Fruit fly (Drosophila melanogaster): ENCODE data around the gene Vm34Ca.

Gene Vm34Ca

dm6 chr2L:13368940-13369339, 42.5 kb downstream of the Vm34Ca start, which contains the start of gene CG31855:
Gene CG31855 (plus strand): TSS chr2L:13369204.
- TF ChIP-seq CG7045 (GFP tag; optimal IDR thresholded peaks at IDR 0.05): peak; percentile 83
- peak; percentile 93 for TF ChIP-seq CG7101 (tag; optimal IDR thresholded peaks at IDR 0.05)
- TF ChIP-seq cnc (optimal IDR thresholded peaks at IDR 0.05): no peak
- TF ChIP-seq tj (GFP tag; optimal IDR thresholded peaks at IDR 0.05): peak; percentile 50
- TF ChIP-seq kay (GFP tag; ENCODE audit: borderline replicate concordance): no peak
- peak; percentile 96 for TF ChIP-seq CG1620 (GFP tag; optimal IDR thresholded peaks at IDR 0.05)
- peak; percentile 75 for TF ChIP-seq Clk (GFP tag; optimal IDR thresholded peaks at IDR 0.05)
- TF ChIP-seq Mnt (GFP tag; optimal IDR thresholded peaks at IDR 0.05): peak; percentile 92
- TF ChIP-seq CG12768 (GFP tag; optimal IDR thresholded peaks at IDR 0.05): peak; percentile 93
- TF ChIP-seq CG14711 (tag; optimal IDR thresholded peaks at IDR 0.05): peak; percentile 82
- peak; percentile 86 for TF ChIP-seq CG5204 (GFP tag; optimal IDR thresholded peaks at IDR 0.05)
- TF ChIP-seq ovo (GFP tag; optimal IDR thresholded peaks at IDR 0.05): peak; percentile 75
- TF ChIP-seq cic (GFP tag; optimal IDR thresholded peaks at IDR 0.05): peak; percentile 78
- peak; percentile 94 for TF ChIP-seq bab1 (GFP tag; optimal IDR thresholded peaks at IDR 0.05)
- TF ChIP-seq CG33017 (tag; optimal IDR thresholded peaks at IDR 0.05): peak; percentile 92
- peak; percentile 80 for TF ChIP-seq Hr96 (GFP tag; optimal IDR thresholded peaks at IDR 0.05)
- peak; percentile 80 for TF ChIP-seq toe (GFP tag; optimal IDR thresholded peaks at IDR 0.05)
- TF ChIP-seq pad (GFP tag; optimal IDR thresholded peaks at IDR 0.05): peak; percentile 84
- peak; percentile 85 for TF ChIP-seq CG11617 (GFP tag; optimal IDR thresholded peaks at IDR 0.05)
- TF ChIP-seq Crg-1 (GFP tag; optimal IDR thresholded peaks at IDR 0.05): peak; percentile 96

- no peak for TF ChIP-seq CG14711 (tag; optimal IDR thresholded peaks at IDR 0.05)
- no peak for TF ChIP-seq pad (GFP tag; optimal IDR thresholded peaks at IDR 0.05)
- TF ChIP-seq Crg-1 (GFP tag; optimal IDR thresholded peaks at IDR 0.05): no peak
- peak; percentile 34 for TF ChIP-seq CG7101 (tag; optimal IDR thresholded peaks at IDR 0.05)
- TF ChIP-seq cnc (optimal IDR thresholded peaks at IDR 0.05): no peak
- TF ChIP-seq CG33017 (tag; optimal IDR thresholded peaks at IDR 0.05): peak; percentile 26
- peak; percentile 47 for TF ChIP-seq bab1 (GFP tag; optimal IDR thresholded peaks at IDR 0.05)
- no peak for TF ChIP-seq Clk (GFP tag; optimal IDR thresholded peaks at IDR 0.05)
- no peak for TF ChIP-seq ovo (GFP tag; optimal IDR thresholded peaks at IDR 0.05)
- TF ChIP-seq cic (GFP tag; optimal IDR thresholded peaks at IDR 0.05): peak; percentile 22
- peak; percentile 30 for TF ChIP-seq Mnt (GFP tag; optimal IDR thresholded peaks at IDR 0.05)
- no peak for TF ChIP-seq CG1620 (GFP tag; optimal IDR thresholded peaks at IDR 0.05)
- TF ChIP-seq CG7045 (GFP tag; optimal IDR thresholded peaks at IDR 0.05): no peak
- TF ChIP-seq Hr96 (GFP tag; optimal IDR thresholded peaks at IDR 0.05): no peak
- no peak for TF ChIP-seq CG5204 (GFP tag; optimal IDR thresholded peaks at IDR 0.05)
- no peak for TF ChIP-seq CG12768 (GFP tag; optimal IDR thresholded peaks at IDR 0.05)
- TF ChIP-seq kay (GFP tag; ENCODE audit: borderline replicate concordance): no peak
- no peak for TF ChIP-seq tj (GFP tag; optimal IDR thresholded peaks at IDR 0.05)
- no peak for TF ChIP-seq toe (GFP tag; optimal IDR thresholded peaks at IDR 0.05)
- no peak for TF ChIP-seq CG11617 (GFP tag; optimal IDR thresholded peaks at IDR 0.05)
Measured at dm6 chr2L:13367378-13367777, 44.1 kb downstream of the Vm34Ca start, which contains the start of gene Tap42. Gene Tap42 (plus strand): TSS chr2L:13367617.

- TF ChIP-seq CG12768 (GFP tag; optimal IDR thresholded peaks at IDR 0.05) (peak; percentile 48), Hr96 (GFP tag; optimal IDR thresholded peaks at IDR 0.05) (no peak), tj (GFP tag; optimal IDR thresholded peaks at IDR 0.05) (peak; percentile 98), CG1620 (GFP tag; optimal IDR thresholded peaks at IDR 0.05) (peak; percentile 48), Crg-1 (GFP tag; optimal IDR thresholded peaks at IDR 0.05) (peak; percentile 40), CG14711 (tag; optimal IDR thresholded peaks at IDR 0.05) (peak; percentile 87), CG7045 (GFP tag; optimal IDR thresholded peaks at IDR 0.05) (peak; percentile 72), CG7101 (tag; optimal IDR thresholded peaks at IDR 0.05) (peak; percentile 78), bab1 (GFP tag; optimal IDR thresholded peaks at IDR 0.05) (peak; percentile 80), CG5204 (GFP tag; optimal IDR thresholded peaks at IDR 0.05) (peak; percentile 16), Mnt (GFP tag; optimal IDR thresholded peaks at IDR 0.05) (peak; percentile 98), CG33017 (tag; optimal IDR thresholded peaks at IDR 0.05) (peak; percentile 68), kay (GFP tag; ENCODE audit: borderline replicate concordance) (no peak), pad (GFP tag; optimal IDR thresholded peaks at IDR 0.05) (peak; percentile 54), cnc (optimal IDR thresholded peaks at IDR 0.05) (no peak), toe (GFP tag; optimal IDR thresholded peaks at IDR 0.05) (peak; percentile 54), ovo (GFP tag; optimal IDR thresholded peaks at IDR 0.05) (peak; percentile 45), CG11617 (GFP tag; optimal IDR thresholded peaks at IDR 0.05) (peak; percentile 68), Clk (GFP tag; optimal IDR thresholded peaks at IDR 0.05) (no peak), cic (GFP tag; optimal IDR thresholded peaks at IDR 0.05) (peak; percentile 43)
Measured at dm6 chr2L:13366109-13366747, 45.2 kb downstream of the Vm34Ca start, which contains the start of the genes Nnp-1 and Grx3. Gene Nnp-1 (minus strand): TSS chr2L:13366189. Gene Grx3 (plus strand): TSS chr2L:13366447.

- TF ChIP-seq ovo (GFP tag; optimal IDR thresholded peaks at IDR 0.05) (no peak), kay (GFP tag; ENCODE audit: borderline replicate concordance) (peak; percentile 52), Mnt (GFP tag; optimal IDR thresholded peaks at IDR 0.05) (no peak)
Measured at dm6 chr2L:13362953-13363352, 48.5 kb downstream of the Vm34Ca start.

dm6 chr2L:13361465-13361864, 50.0 kb downstream of the Vm34Ca start, which contains the start of gene CG9377:
Gene CG9377 (minus strand): TSS chr2L:13361565.
- TF ChIP-seq CG5204 (GFP tag; optimal IDR thresholded peaks at IDR 0.05) (no peak), cic (GFP tag; optimal IDR thresholded peaks at IDR 0.05) (no peak), Crg-1 (GFP tag; optimal IDR thresholded peaks at IDR 0.05) (no peak), Hr96 (GFP tag; optimal IDR thresholded peaks at IDR 0.05) (no peak), kay (GFP tag; ENCODE audit: borderline replicate concordance) (no peak), CG7101 (tag; optimal IDR thresholded peaks at IDR 0.05) (no peak), toe (GFP tag; optimal IDR thresholded peaks at IDR 0.05) (no peak), bab1 (GFP tag; optimal IDR thresholded peaks at IDR 0.05) (no peak), ovo (GFP tag; optimal IDR thresholded peaks at IDR 0.05) (no peak), cnc (optimal IDR thresholded peaks at IDR 0.05) (no peak), CG33017 (tag; optimal IDR thresholded peaks at IDR 0.05) (no peak), Clk (GFP tag; optimal IDR thresholded peaks at IDR 0.05) (no peak), CG14711 (tag; optimal IDR thresholded peaks at IDR 0.05) (no peak), Mnt (GFP tag; optimal IDR thresholded peaks at IDR 0.05) (no peak), pad (GFP tag; optimal IDR thresholded peaks at IDR 0.05) (no peak), tj (GFP tag; optimal IDR thresholded peaks at IDR 0.05) (no peak), CG12768 (GFP tag; optimal IDR thresholded peaks at IDR 0.05) (no peak), CG1620 (GFP tag; optimal IDR thresholded peaks at IDR 0.05) (no peak), CG11617 (GFP tag; optimal IDR thresholded peaks at IDR 0.05) (no peak), CG7045 (GFP tag; optimal IDR thresholded peaks at IDR 0.05) (no peak)
